Fruit fly (Drosophila melanogaster): ENCODE measurements around the gene CG14354.

dm6 chr3R:25791807-25792206, 23.5 kb upstream of the CG14354 start:
- TF ChIP-seq GATAd (GFP tag; optimal IDR thresholded peaks at IDR 0.05): no peak
- no peak for TF ChIP-seq usp (GFP tag; optimal IDR thresholded peaks at IDR 0.05)
- TF ChIP-seq Vsx2 (GFP tag; optimal IDR thresholded peaks at IDR 0.05; ENCODE audit: partially characterized antibody): no peak
- no peak for TF ChIP-seq pan (optimal IDR thresholded peaks at IDR 0.05)
- TF ChIP-seq lola (GFP tag; optimal IDR thresholded peaks at IDR 0.05): no peak
- TF ChIP-seq Abd-B (GFP tag; optimal IDR thresholded peaks at IDR 0.05): no peak
- no peak for TF ChIP-seq Jra (GFP tag; optimal IDR thresholded peaks at IDR 0.05)
- TF ChIP-seq Myc (optimal IDR thresholded peaks at IDR 0.05): no peak
- TF ChIP-seq psq (GFP tag; optimal IDR thresholded peaks at IDR 0.05): no peak
- no peak for TF ChIP-seq fru (GFP tag; optimal IDR thresholded peaks at IDR 0.05)

Measured in whole organism, wandering third instar larva.